Fruit fly (Drosophila melanogaster) whole organism, embryonic: Measurements from ENCODE around the gene sinu.

Experiments used
- Asciz ChIP-seq: fragments of 200-800 bp; sonication (Bioruptor generic); optimal IDR thresholded peaks from 2 replicates; lab custom pipeline; 2017; ENCODE audit warnings: missing biosample characterization, mild to moderate bottlenecking, missing genetic modification characterization, missing genetic modification reagents
- B-H2 ChIP-seq: fragments of 200-800 bp; sonication (Bioruptor generic); optimal IDR thresholded peaks from 2 replicates; lab custom pipeline; 2018; ENCODE audit warnings: missing biosample characterization, mild to moderate bottlenecking, missing genetic modification characterization
- Bdp1 ChIP-seq: fragments of 200-800 bp; sonication (Bioruptor generic); optimal IDR thresholded peaks from 3 replicates; lab custom pipeline; 2016; ENCODE audit warnings: missing biosample characterization, missing genetic modification characterization
- CG10267 ChIP-seq: fragments of 200-800 bp; sonication (Bioruptor generic); optimal IDR thresholded peaks from 2 replicates; lab custom pipeline; 2018; ENCODE audit warnings: missing biosample characterization, mild to moderate bottlenecking, missing genetic modification characterization, moderate library complexity
- CG10462 ChIP-seq: fragments of 200-800 bp; sonication (Bioruptor generic); optimal IDR thresholded peaks from 2 replicates; lab custom pipeline; 2016; ENCODE audit warnings: missing biosample characterization, missing genetic modification characterization
- CG10565 ChIP-seq: fragments of 200-800 bp; sonication (Bioruptor generic); optimal IDR thresholded peaks from 3 replicates; lab custom pipeline; 2016; ENCODE audit warnings: missing biosample characterization, mild to moderate bottlenecking, missing genetic modification characterization
- CG11085 ChIP-seq: fragments of 200-800 bp; sonication (Bioruptor generic); IDR thresholded peaks from 2 replicates; pipeline ENCODE4 v1.3.6; 2022; ENCODE audit warnings: missing biosample characterization, missing genetic modification characterization
- CG11695 ChIP-seq: fragments of 200-800 bp; sonication (Bioruptor generic); IDR thresholded peaks from 3 replicates; pipeline ENCODE4 v1.3.6; 2022; ENCODE audit warnings: missing biosample characterization, missing genetic modification characterization
- CG13775 ChIP-seq: fragments of 200-800 bp; sonication (Bioruptor generic); optimal IDR thresholded peaks from 3 replicates; lab custom pipeline; 2017; ENCODE audit warnings: missing biosample characterization, mild to moderate bottlenecking, missing genetic modification characterization
- CG13894 ChIP-seq: fragments of 200-800 bp; sonication (Bioruptor generic); optimal IDR thresholded peaks from 3 replicates; lab custom pipeline; 2018; ENCODE audit warnings: missing biosample characterization, mild to moderate bottlenecking, missing genetic modification characterization, moderate library complexity
- CG17186 ChIP-seq: fragments of 200-800 bp; sonication (Bioruptor generic); optimal IDR thresholded peaks from 3 replicates; lab custom pipeline; 2017; ENCODE audit warnings: missing biosample characterization, missing genetic modification reagents, missing genetic modification characterization
- CG17802 ChIP-seq: fragments of 200-800 bp; sonication (Bioruptor generic); optimal IDR thresholded peaks from 2 replicates; lab custom pipeline; 2018; ENCODE audit warnings: missing biosample characterization, mild to moderate bottlenecking, missing genetic modification characterization, moderate library complexity
- CG2678 ChIP-seq: fragments of 200-800 bp; sonication (Bioruptor generic); optimal IDR thresholded peaks from 3 replicates; lab custom pipeline; 2019; ENCODE audit warnings: missing biosample characterization, mild to moderate bottlenecking, missing genetic modification characterization, moderate library complexity
- CG2712 ChIP-seq: fragments of 200-800 bp; optimal IDR thresholded peaks from 3 replicates; lab custom pipeline; 2019; ENCODE audit warnings: missing biosample characterization, mild to moderate bottlenecking, missing genetic modification characterization, moderate library complexity
- CG2875 ChIP-seq: fragments of 200-800 bp; sonication (Bioruptor generic); optimal IDR thresholded peaks from 2 replicates; lab custom pipeline; 2017; ENCODE audit warnings: missing biosample characterization, mild to moderate bottlenecking, missing genetic modification characterization, missing genetic modification reagents
- CG32532 ChIP-seq: fragments of 200-800 bp; sonication (Bioruptor generic); IDR thresholded peaks from 2 replicates; pipeline ENCODE4 v1.3.6; 2022; ENCODE audit warnings: missing biosample characterization, missing genetic modification characterization
- CG34422 ChIP-seq: fragments of 200-800 bp; sonication (Bioruptor generic); IDR thresholded peaks from 3 replicates; pipeline ENCODE4 v1.3.6; 2022; ENCODE audit warnings: missing biosample characterization, missing genetic modification characterization
- CG3726 ChIP-seq: fragments of 200-800 bp; sonication (Bioruptor generic); IDR thresholded peaks from 3 replicates; pipeline ENCODE4, ENCODE4 v1.3.6; 2022; ENCODE audit warnings: missing biosample characterization, missing genetic modification characterization
- CG6175 ChIP-seq: fragments of 200-800 bp; sonication (Bioruptor generic); IDR thresholded peaks from 3 replicates; pipeline ENCODE4 v1.3.6; 2022; ENCODE audit warnings: missing biosample characterization, missing genetic modification characterization
- CG6791 ChIP-seq: fragments of 200-800 bp; sonication (Bioruptor generic); IDR thresholded peaks from 3 replicates; pipeline ENCODE4 v1.3.6; 2022; ENCODE audit warnings: missing biosample characterization, missing genetic modification characterization; ENCODE audit not compliant: partially characterized antibody
- CG8281 ChIP-seq: fragments of 200-800 bp; sonication (Bioruptor generic); optimal IDR thresholded peaks from 2 replicates; lab custom pipeline; 2018; ENCODE audit warnings: missing biosample characterization, mild to moderate bottlenecking, missing genetic modification characterization, moderate library complexity
- CG8944 ChIP-seq: fragments of 200-800 bp; sonication (Bioruptor generic); optimal IDR thresholded peaks from 3 replicates; lab custom pipeline; 2016; ENCODE audit warnings: missing biosample characterization, missing genetic modification characterization
- CHES-1-like ChIP-seq: fragments of 200-800 bp; sonication (Bioruptor generic); optimal IDR thresholded peaks from 2 replicates; lab custom pipeline; 2016; ENCODE audit warnings: missing biosample characterization, missing genetic modification characterization
- Drgx ChIP-seq: fragments of 200-800 bp; sonication (Bioruptor generic); IDR thresholded peaks from 2 replicates; pipeline ENCODE4 v1.3.6; 2022; ENCODE audit warnings: missing biosample characterization, missing genetic modification characterization
- Fer2 ChIP-seq: fragments of 200-800 bp; sonication (Bioruptor generic); optimal IDR thresholded peaks from 2 replicates; lab custom pipeline; 2018; ENCODE audit warnings: missing biosample characterization, mild to moderate bottlenecking, missing genetic modification characterization, moderate library complexity
- Hr3 ChIP-seq: fragments of 200-800 bp; sonication (Bioruptor generic); optimal IDR thresholded peaks from 3 replicates; lab custom pipeline; 2016; ENCODE audit warnings: missing biosample characterization, missing genetic modification characterization
- Hr51 ChIP-seq, 2 experiments: fragments of 200-800 bp; sonication (Bioruptor generic); optimal IDR thresholded peaks; 2 replicates in 1 of 2; 3 replicates in 1 of 2; lab custom pipeline; 2016 to 2018; ENCODE audit warnings: missing biosample characterization in 2 of 2, missing genetic modification characterization in 2 of 2, mild to moderate bottlenecking in 1 of 2, moderate library complexity in 1 of 2
- Nf-YA ChIP-seq: fragments of 200-800 bp; sonication (Bioruptor generic); IDR thresholded peaks from 2 replicates; pipeline ENCODE4 v1.3.6; 2022; ENCODE audit warnings: missing biosample characterization, missing genetic modification characterization
- Rx ChIP-seq: fragments of 200-800 bp; sonication (Bioruptor generic); IDR thresholded peaks from 2 replicates; pipeline ENCODE4 v1.3.6; 2022; ENCODE audit warnings: missing biosample characterization, missing genetic modification characterization
- Six4 ChIP-seq: fragments of 200-800 bp; sonication (Bioruptor generic); optimal IDR thresholded peaks from 2 replicates; lab custom pipeline; 2016; ENCODE audit warnings: missing biosample characterization, missing genetic modification characterization
- Xrp1 ChIP-seq: fragments of 200-800 bp; sonication (Bioruptor generic); IDR thresholded peaks from 2 replicates; pipeline ENCODE4 v1.3.6; 2022; ENCODE audit warnings: missing biosample characterization, missing genetic modification characterization
- bowl ChIP-seq: fragments of 200-800 bp; sonication (Bioruptor generic); IDR thresholded peaks from 2 replicates; pipeline ENCODE4 v1.3.6; 2022; ENCODE audit warnings: missing biosample characterization, missing genetic modification characterization
- cato ChIP-seq: fragments of 200-800 bp; sonication (Bioruptor generic); optimal IDR thresholded peaks from 2 replicates; lab custom pipeline; 2016; ENCODE audit warnings: missing biosample characterization, missing genetic modification characterization, borderline replicate concordance
- caup ChIP-seq: fragments of 200-800 bp; sonication (Bioruptor generic); optimal IDR thresholded peaks from 3 replicates; lab custom pipeline; 2017; ENCODE audit warnings: missing biosample characterization, mild to moderate bottlenecking, missing genetic modification characterization, moderate library complexity; ENCODE audit not compliant: severe bottlenecking
- crc ChIP-seq: fragments of 200-800 bp; sonication (Bioruptor generic); optimal IDR thresholded peaks from 2 replicates; lab custom pipeline; 2016; ENCODE audit warnings: missing biosample characterization, missing genetic modification characterization
- dysf ChIP-seq: fragments of 200-800 bp; sonication (Bioruptor generic); IDR thresholded peaks from 3 replicates; pipeline ENCODE4 v1.3.6; 2022; ENCODE audit warnings: missing biosample characterization, missing genetic modification characterization
- fru ChIP-seq: fragments of >200 bp; optimal IDR thresholded peaks from 2 replicates; lab custom pipeline; 2017
- fu2 ChIP-seq: fragments of 200-800 bp; sonication (Bioruptor generic); optimal IDR thresholded peaks from 2 replicates; lab custom pipeline; 2016; ENCODE audit warnings: missing biosample characterization, missing genetic modification characterization
- gt ChIP-seq: fragments of 200-800 bp; sonication (Bioruptor generic); IDR thresholded peaks from 2 replicates; pipeline ENCODE4 v1.3.6; 2022; ENCODE audit warnings: missing biosample characterization, missing genetic modification characterization
- jumu ChIP-seq: fragments of 200-800 bp; sonication (Bioruptor generic); optimal IDR thresholded peaks from 3 replicates; lab custom pipeline; 2016; ENCODE audit warnings: missing biosample characterization, missing genetic modification characterization
- kni ChIP-seq: fragments of 200-800 bp; sonication (Bioruptor generic); optimal IDR thresholded peaks from 3 replicates; lab custom pipeline; 2017; ENCODE audit warnings: mild to moderate bottlenecking, missing biosample characterization, missing genetic modification reagents, missing genetic modification characterization
- lmd ChIP-seq: fragments of 200-800 bp; sonication (Bioruptor generic); IDR thresholded peaks from 2 replicates; pipeline ENCODE4 v1.3.6; 2022; ENCODE audit warnings: missing biosample characterization, missing genetic modification characterization
- nerfin-2 ChIP-seq: fragments of 200-800 bp; sonication (Bioruptor generic); IDR thresholded peaks from 2 replicates; pipeline ENCODE4 v1.3.6; 2022; ENCODE audit warnings: missing biosample characterization, missing genetic modification characterization; ENCODE audit not compliant: partially characterized antibody
- nmo ChIP-seq: fragments of 200-800 bp; sonication (Bioruptor generic); optimal IDR thresholded peaks from 2 replicates; lab custom pipeline; 2018; ENCODE audit warnings: missing biosample characterization, mild to moderate bottlenecking, missing genetic modification characterization, moderate library complexity
- oc ChIP-seq: fragments of 200-800 bp; sonication (Bioruptor generic); optimal IDR thresholded peaks from 2 replicates; lab custom pipeline; 2018; ENCODE audit warnings: missing biosample characterization, mild to moderate bottlenecking, missing genetic modification characterization, moderate library complexity
- phol ChIP-seq: fragments of 200-800 bp; sonication (Bioruptor generic); optimal IDR thresholded peaks from 3 replicates; lab custom pipeline; 2018; ENCODE audit warnings: missing biosample characterization, mild to moderate bottlenecking, missing genetic modification characterization, moderate library complexity
- ranshi ChIP-seq: fragments of 200-800 bp; sonication (Bioruptor generic); IDR thresholded peaks from 2 replicates; pipeline ENCODE4 v1.3.6; 2022; ENCODE audit warnings: missing biosample characterization, missing genetic modification characterization
- so ChIP-seq: fragments of 200-800 bp; sonication (Bioruptor generic); IDR thresholded peaks from 3 replicates; pipeline ENCODE4 v1.3.6; 2022; ENCODE audit warnings: missing biosample characterization, missing genetic modification characterization
- stc ChIP-seq: fragments of 200-800 bp; sonication (Bioruptor generic); IDR thresholded peaks from 2 replicates; pipeline ENCODE4 v1.3.6; 2022; ENCODE audit warnings: missing biosample characterization, missing genetic modification characterization
- ttk ChIP-seq: fragments of 200-800 bp; sonication (Bioruptor generic); IDR thresholded peaks from 2 replicates; pipeline ENCODE4 v2.1.2; 2022; ENCODE audit warnings: missing biosample characterization, missing genetic modification characterization
- wdn ChIP-seq: fragments of 200-800 bp; sonication (Bioruptor generic); IDR thresholded peaks from 2 replicates; pipeline ENCODE4 v1.3.6; 2022; ENCODE audit warnings: missing biosample characterization, missing genetic modification characterization
- wor ChIP-seq: fragments of 200-800 bp; sonication (Bioruptor generic); IDR thresholded peaks from 2 replicates; pipeline ENCODE4 v1.3.6; 2022; ENCODE audit warnings: missing biosample characterization, missing genetic modification characterization

The sinu gene

DNA sequence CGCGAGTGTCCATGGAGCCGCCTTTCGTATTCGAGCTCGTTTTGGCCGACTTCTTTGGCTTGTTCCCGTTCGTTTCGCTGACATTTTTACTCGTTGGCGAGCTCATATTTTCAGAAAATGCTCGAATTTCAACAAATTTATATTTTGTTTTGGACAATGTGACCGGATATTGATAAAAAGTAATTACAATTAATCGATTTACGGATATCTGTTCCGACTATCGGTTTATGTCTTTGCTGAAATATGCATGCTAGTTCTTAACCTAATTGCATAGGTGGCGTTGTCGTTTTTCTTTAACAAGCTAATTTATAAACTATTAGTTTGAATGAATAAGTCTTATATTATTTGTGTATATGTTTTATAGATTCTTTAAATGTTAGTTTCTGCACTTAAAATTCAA, 46.7 kb upstream of the sinu start, which contains the start of gene Eaf6 (continued):
- TF ChIP-seq phol = peak; percentile 30
- TF ChIP-seq CHES-1-like (GFP tag; lab: Kevin White, UChicago) = peak; percentile 13
- TF ChIP-seq cato (GFP tag; lab: Kevin White, UChicago) = no peak
- TF ChIP-seq Xrp1 (GFP tag; lab: Robert Waterston, UW) = no peak
- no peak for TF ChIP-seq ttk (GFP tag; lab: Robert Waterston, UW)
- TF ChIP-seq wor = no peak
- no peak for TF ChIP-seq Rx (GFP tag; lab: Robert Waterston, UW)
- TF ChIP-seq wdn (GFP tag; lab: Robert Waterston, UW) = no peak
- TF ChIP-seq CG11085 (GFP tag; lab: Robert Waterston, UW) = no peak
- no peak for TF ChIP-seq CG2875 (GFP tag; lab: Kevin White, UChicago)
- TF ChIP-seq nmo (GFP tag; lab: Kevin White, UChicago) = peak; percentile 45
- no peak for TF ChIP-seq Hr3 (GFP tag; lab: Kevin White, UChicago)
- TF ChIP-seq CG8944 = no peak
- no peak for TF ChIP-seq oc (tag; lab: Kevin White, UChicago)
- no peak for TF ChIP-seq CG34422 (GFP tag; lab: Robert Waterston, UW)
- no peak for TF ChIP-seq CG8281 (tag; lab: Kevin White, UChicago)
- TF ChIP-seq CG13775 = no peak
- no peak for TF ChIP-seq Drgx (GFP tag; lab: Robert Waterston, UW)
- TF ChIP-seq CG10267 (tag; lab: Kevin White, UChicago) = peak; percentile 40
- TF ChIP-seq CG6175 = no peak
- no peak for TF ChIP-seq Hr51 (GFP tag; optimal IDR thresholded peaks at IDR 0.05; lab: Kevin White, UChicago)
- TF ChIP-seq lmd (GFP tag; lab: Robert Waterston, UW) = no peak
- no peak for TF ChIP-seq jumu (GFP tag; lab: Kevin White, UChicago)
- no peak for TF ChIP-seq so (GFP tag; lab: Robert Waterston, UW)
- TF ChIP-seq CG10462 (GFP tag; lab: Kevin White, UChicago) = no peak
- peak; percentile 45; the same call in 1 of the 3 replicates for TF ChIP-seq CG6791 (GFP tag; lab: Robert Waterston, UW)
- no peak for TF ChIP-seq fu2 (GFP tag; lab: Kevin White, UChicago)
- TF ChIP-seq stc (GFP tag; lab: Robert Waterston, UW) = no peak
- TF ChIP-seq nerfin-2 (GFP tag; lab: Robert Waterston, UW) = peak; percentile 21; the same call in 1 of the 2 replicates
- TF ChIP-seq Fer2 (tag; lab: Kevin White, UChicago) = no peak
- TF ChIP-seq CG17802 (tag; lab: Kevin White, UChicago) = no peak
- TF ChIP-seq CG17186 (GFP tag; lab: Kevin White, UChicago) = no peak
- TF ChIP-seq Bdp1 (GFP tag; lab: Kevin White, UChicago) = no peak
- TF ChIP-seq CG32532 = no peak
- peak; percentile 52 for TF ChIP-seq B-H2 (GFP tag; lab: Kevin White, UChicago)
- no peak for TF ChIP-seq CG10565 (GFP tag; lab: Kevin White, UChicago)
- no peak for TF ChIP-seq fru (lab: Kevin White, UChicago)
- no peak for TF ChIP-seq ranshi (GFP tag; lab: Robert Waterston, UW)
- TF ChIP-seq CG11695 = no peak
- TF ChIP-seq crc (GFP tag; lab: Kevin White, UChicago) = no peak
- TF ChIP-seq Nf-YA = no peak
- TF ChIP-seq CG13894 (tag; lab: Kevin White, UChicago) = no peak
- TF ChIP-seq Asciz (GFP tag; lab: Kevin White, UChicago) = no peak
- no peak for TF ChIP-seq dysf
- TF ChIP-seq Six4 (GFP tag; lab: Kevin White, UChicago) = no peak
- no peak for TF ChIP-seq kni (GFP tag; lab: Kevin White, UChicago)
- no peak for TF ChIP-seq CG3726
- no peak for TF ChIP-seq bowl (GFP tag; lab: Robert Waterston, UW)
- no peak for TF ChIP-seq CG2678 (tag; lab: Kevin White, UChicago)
- no peak for TF ChIP-seq caup (GFP tag; lab: Kevin White, UChicago)
- no peak for TF ChIP-seq gt (GFP tag; lab: Robert Waterston, UW)
- peak; percentile 47 for TF ChIP-seq CG2712 (tag; lab: Kevin White, UChicago)
